Fruit fly (Drosophila melanogaster): ENCODE measurements around the gene Dcr-1.

Gene Dcr-1

DNA sequence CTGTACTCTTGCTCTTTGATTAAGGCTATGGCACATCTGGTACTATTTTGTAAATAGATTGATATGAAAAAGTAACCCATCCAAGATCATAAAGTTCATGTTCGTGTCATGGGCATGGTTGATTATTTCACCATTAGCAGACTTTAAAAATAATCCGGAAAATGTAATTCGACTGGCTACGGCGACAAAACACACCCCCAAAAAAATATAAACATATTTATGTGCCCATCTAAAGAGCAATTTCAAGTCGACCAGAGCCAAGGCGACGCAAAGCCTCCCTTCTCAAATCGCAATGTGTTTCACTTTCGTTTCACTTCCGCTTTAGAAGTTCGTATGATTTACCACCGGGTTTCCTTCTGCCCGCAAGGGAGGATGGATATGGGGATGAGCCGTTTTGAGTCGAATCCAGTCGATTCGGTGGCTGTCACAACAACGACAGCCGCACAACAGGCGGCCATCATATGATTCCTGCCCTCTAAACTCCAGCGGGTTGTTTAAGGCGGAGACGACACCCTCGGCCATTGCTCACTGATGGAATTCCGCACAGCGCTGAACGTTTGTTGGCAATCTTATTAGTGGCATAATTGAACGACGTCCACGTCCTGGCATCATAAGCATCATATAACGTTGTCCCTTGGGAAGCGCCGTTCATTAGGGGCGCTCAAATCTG, 21.8 kb downstream of the Dcr-1 start:
- TF ChIP-seq tap (tag; optimal IDR thresholded peaks at IDR 0.05): peak; percentile 13
- TF ChIP-seq kni (GFP tag; optimal IDR thresholded peaks at IDR 0.05): peak; percentile 18
- TF ChIP-seq kah (GFP tag; optimal IDR thresholded peaks at IDR 0.05): no peak
- TF ChIP-seq CG18262 (tag; optimal IDR thresholded peaks at IDR 0.05): no peak
- TF ChIP-seq ems (GFP tag; optimal IDR thresholded peaks at IDR 0.05): no peak
- no peak for TF ChIP-seq dmrt99B (tag; optimal IDR thresholded peaks at IDR 0.05)
- no peak for TF ChIP-seq CG4617 (GFP tag; optimal IDR thresholded peaks at IDR 0.05; ENCODE audit: borderline replicate concordance)
- TF ChIP-seq E2f1 (GFP tag; IDR thresholded peaks at IDR 0.05): no peak
- peak; percentile 73 for TF ChIP-seq sd (tag; optimal IDR thresholded peaks at IDR 0.05)
- no peak for TF ChIP-seq p53 (GFP tag; optimal IDR thresholded peaks at IDR 0.05)
- TF ChIP-seq amos (GFP tag; IDR thresholded peaks at IDR 0.05; ENCODE audit: partially characterized antibody): no peak
- TF ChIP-seq Med (GFP tag): peak; percentile 49
- TF ChIP-seq Hr78 (GFP tag; optimal IDR thresholded peaks at IDR 0.05): no peak
- no peak for TF ChIP-seq CG14667 (GFP tag; IDR thresholded peaks at IDR 0.05)
- no peak for TF ChIP-seq fd64A (GFP tag; optimal IDR thresholded peaks at IDR 0.05)
- peak; percentile 77 for TF ChIP-seq Hey (tag; optimal IDR thresholded peaks at IDR 0.05)
- no peak for TF ChIP-seq Xbp1 (GFP tag; optimal IDR thresholded peaks at IDR 0.05)
- no peak for TF ChIP-seq dan (GFP tag; IDR thresholded peaks at IDR 0.05)
- no peak for TF ChIP-seq vnd (GFP tag; IDR thresholded peaks at IDR 0.05; ENCODE audit: partially characterized antibody)
- peak; percentile 42 for TF ChIP-seq oc (tag; optimal IDR thresholded peaks at IDR 0.05)
- peak; percentile 98 for TF ChIP-seq nerfin-1 (tag; optimal IDR thresholded peaks at IDR 0.05)
- TF ChIP-seq Asciz (GFP tag; optimal IDR thresholded peaks at IDR 0.05): no peak
- TF ChIP-seq Ets65A (GFP tag): peak; percentile 35
- no peak for TF ChIP-seq Mes4 (GFP tag; optimal IDR thresholded peaks at IDR 0.05)
- no peak for TF ChIP-seq gcm2 (GFP tag; optimal IDR thresholded peaks at IDR 0.05)
- no peak for TF ChIP-seq NK7.1 (GFP tag; optimal IDR thresholded peaks at IDR 0.05)
- no peak for TF ChIP-seq Elba2 (GFP tag; optimal IDR thresholded peaks at IDR 0.05)
- TF ChIP-seq gsb-n (tag; optimal IDR thresholded peaks at IDR 0.05): peak; percentile 79
- no peak for TF ChIP-seq pho (GFP tag; optimal IDR thresholded peaks at IDR 0.05)
- peak; percentile 59 for TF ChIP-seq abd-A (tag; optimal IDR thresholded peaks at IDR 0.05)
- TF ChIP-seq grau (tag; optimal IDR thresholded peaks at IDR 0.05): no peak
- 0 out of 3 replicates have a peak, but pooled peaks have one; percentile 39 for TF ChIP-seq CG2199 (GFP tag; IDR thresholded peaks at IDR 0.05)
- TF ChIP-seq tin (GFP tag; optimal IDR thresholded peaks at IDR 0.05): no peak
- peak; percentile 94 for TF ChIP-seq D19A (tag; optimal IDR thresholded peaks at IDR 0.05)
- TF ChIP-seq CG7556 (GFP tag; optimal IDR thresholded peaks at IDR 0.05): no peak
- TF ChIP-seq jing (GFP tag; optimal IDR thresholded peaks at IDR 0.05): no peak
- peak; percentile 42 for TF ChIP-seq sens (GFP tag)
- TF ChIP-seq pros (GFP tag; optimal IDR thresholded peaks at IDR 0.05): peak; percentile 99
- TF ChIP-seq CG7987 (GFP tag; optimal IDR thresholded peaks at IDR 0.05): no peak
- no peak for TF ChIP-seq ERR (GFP tag; optimal IDR thresholded peaks at IDR 0.05)
- peak; percentile 41 for TF ChIP-seq row (GFP tag; IDR thresholded peaks at IDR 0.05)

DNA sequence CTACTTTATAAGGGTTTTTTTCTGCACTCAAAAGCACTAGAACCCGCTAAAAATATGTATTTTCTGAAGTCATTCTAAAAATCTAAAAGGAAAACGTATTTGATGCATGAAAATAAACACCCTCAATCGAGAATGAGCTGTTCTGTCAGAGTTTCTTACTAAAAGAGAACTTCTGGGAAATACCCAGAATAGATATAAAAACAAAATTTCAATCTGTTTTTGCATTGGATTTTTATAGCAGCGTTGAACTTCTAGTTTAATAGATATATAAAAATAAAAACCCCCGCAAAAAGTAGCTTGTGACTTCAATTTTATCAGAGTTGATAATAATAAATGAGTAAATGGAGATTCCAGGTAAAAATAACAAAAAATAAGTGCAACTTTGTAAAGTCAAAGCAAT, 22.5 kb downstream of the Dcr-1 start:
- TF ChIP-seq CG1602 (GFP tag; optimal IDR thresholded peaks at IDR 0.05) (no peak), sens (GFP tag) (peak; percentile 57), caup (GFP tag; optimal IDR thresholded peaks at IDR 0.05; ENCODE audit: severe bottlenecking) (no peak), Med (GFP tag) (no peak), Gsc (GFP tag; IDR thresholded peaks at IDR 0.05) (no peak), Awh (GFP tag; IDR thresholded peaks at IDR 0.05) (no peak), Aef1 (GFP tag; IDR thresholded peaks at IDR 0.05) (no peak), CG18764 (GFP tag; optimal IDR thresholded peaks at IDR 0.05) (no peak)
